Fruit fly (Drosophila melanogaster) Kc167 (cell line): Measurements from ENCODE around the gene Spn28Da.

Experiments used
- Myc ChIP-seq: fragments of >200 bp; optimal IDR thresholded peaks from 2 replicates; lab custom pipeline; 2017; ENCODE audit warnings: missing external identifiers
- Sin3A ChIP-seq: fragments of >200 bp; optimal IDR thresholded peaks from 2 replicates; lab custom pipeline; 2018; ENCODE audit warnings: missing external identifiers
- h ChIP-seq: fragments of >200 bp; optimal IDR thresholded peaks from 3 replicates; lab custom pipeline; 2018; ENCODE audit warnings: missing external identifiers
- insv ChIP-seq: fragments of >200 bp; optimal IDR thresholded peaks from 3 replicates; lab custom pipeline; 2018; ENCODE audit warnings: missing external identifiers
- psq ChIP-seq: fragments of >200 bp; optimal IDR thresholded peaks from 2 replicates; lab custom pipeline; 2017; ENCODE audit warnings: missing external identifiers
- ttk ChIP-seq: sonication (Bioruptor generic); optimal IDR thresholded peaks from 2 replicates; lab custom pipeline; 2017; ENCODE audit warnings: missing external identifiers

Spn28Da gene

DNA sequence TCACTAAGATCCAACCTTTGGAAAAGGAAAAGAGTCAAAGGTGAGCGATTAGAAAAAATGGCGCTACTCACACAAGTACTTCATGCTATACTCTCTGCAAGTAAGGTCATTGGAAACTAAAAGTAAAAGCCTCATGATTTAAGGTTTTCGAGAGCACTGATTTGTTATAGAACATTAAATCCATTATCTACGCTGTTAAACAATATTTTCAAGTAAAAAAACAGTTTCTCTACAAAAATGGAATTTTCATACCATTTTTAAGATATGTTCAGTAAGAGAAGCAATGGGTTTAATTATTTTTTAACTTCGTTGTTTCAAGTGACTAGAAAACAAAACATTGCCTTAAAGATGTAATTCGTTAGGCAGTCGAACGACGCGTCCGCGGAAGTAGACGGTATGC is at the start of gene Spn28Da:
Spn28Da (minus strand) TSS at position 101 of the 400 bp plus-strand sequence.
- TF ChIP-seq Sin3A (lab: Kevin White, UChicago) (no peak), h (lab: Kevin White, UChicago) (no peak), psq (lab: Kevin White, UChicago) (no peak), ttk (lab: Kevin White, UChicago) (no peak), Myc (no peak), insv (lab: Kevin White, UChicago) (no peak)

DNA sequence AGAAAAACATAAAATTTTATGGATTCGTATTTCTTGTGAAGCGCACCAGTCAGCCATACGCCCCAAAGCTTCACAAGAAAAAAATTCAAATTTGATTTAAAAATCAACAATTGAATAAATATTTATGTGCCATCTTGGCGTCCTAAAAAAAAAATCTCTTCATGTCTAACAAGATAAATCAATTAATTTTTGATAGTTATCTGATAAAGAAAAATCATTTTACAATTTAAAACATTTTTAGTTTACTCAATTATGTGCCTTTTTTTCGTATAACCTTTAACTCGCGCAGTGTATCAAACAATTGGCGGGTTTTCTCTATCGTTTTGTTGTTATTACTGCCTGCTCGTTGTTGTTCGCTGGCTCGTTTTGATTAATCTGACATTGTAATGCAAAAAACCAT is 49.6 kb upstream of the Spn28Da start:
- TF ChIP-seq ttk (lab: Kevin White, UChicago) (no peak), psq (lab: Kevin White, UChicago) (no peak), Myc (no peak)

DNA sequence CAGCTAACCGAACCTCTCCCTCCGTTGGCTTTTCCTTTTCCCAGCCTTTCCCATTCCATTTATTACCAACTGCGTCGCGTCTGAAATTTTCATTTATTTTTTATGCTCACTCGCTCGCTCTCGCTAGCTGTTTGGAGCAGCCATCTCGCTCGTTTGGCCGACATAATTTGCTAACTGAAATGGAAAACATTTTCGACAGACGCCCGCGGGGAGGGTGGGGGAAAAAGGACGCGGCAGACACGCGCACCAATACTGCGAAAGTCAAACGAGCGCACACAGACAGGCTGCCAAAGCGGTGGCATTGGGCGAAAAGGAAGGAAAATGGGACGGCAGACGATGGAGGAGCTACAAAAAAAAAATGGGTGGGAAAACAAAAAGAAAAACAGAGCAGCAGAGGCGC is 47.5 kb upstream of the Spn28Da start:
- TF ChIP-seq insv (lab: Kevin White, UChicago): no peak
- TF ChIP-seq Myc: no peak
- TF ChIP-seq psq (lab: Kevin White, UChicago): no peak
- TF ChIP-seq Sin3A (lab: Kevin White, UChicago): no peak
- no peak for TF ChIP-seq ttk (lab: Kevin White, UChicago)
- TF ChIP-seq h (lab: Kevin White, UChicago): no peak

DNA sequence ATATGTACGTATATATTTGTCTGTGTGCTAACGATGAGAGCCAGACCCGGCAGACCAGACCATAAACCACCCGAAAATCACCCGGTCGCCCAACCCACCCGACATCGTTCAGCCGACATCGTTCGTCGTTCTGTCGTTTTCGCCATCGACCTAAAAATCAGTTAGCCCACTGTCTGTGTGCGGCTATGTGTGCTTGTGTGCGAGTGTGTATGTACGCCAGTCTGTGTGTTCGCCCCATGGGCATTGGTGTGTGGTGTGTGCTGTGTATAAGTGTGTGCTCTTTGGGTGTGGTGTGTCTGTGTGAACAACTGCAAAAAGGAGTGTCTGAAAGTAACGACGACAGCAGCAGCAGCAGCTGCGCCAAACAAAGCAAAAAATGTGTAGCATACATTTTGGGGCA is 44.3 kb upstream of the Spn28Da start:
- TF ChIP-seq Myc (no peak), psq (lab: Kevin White, UChicago) (no peak), h (lab: Kevin White, UChicago) (no peak)

DNA sequence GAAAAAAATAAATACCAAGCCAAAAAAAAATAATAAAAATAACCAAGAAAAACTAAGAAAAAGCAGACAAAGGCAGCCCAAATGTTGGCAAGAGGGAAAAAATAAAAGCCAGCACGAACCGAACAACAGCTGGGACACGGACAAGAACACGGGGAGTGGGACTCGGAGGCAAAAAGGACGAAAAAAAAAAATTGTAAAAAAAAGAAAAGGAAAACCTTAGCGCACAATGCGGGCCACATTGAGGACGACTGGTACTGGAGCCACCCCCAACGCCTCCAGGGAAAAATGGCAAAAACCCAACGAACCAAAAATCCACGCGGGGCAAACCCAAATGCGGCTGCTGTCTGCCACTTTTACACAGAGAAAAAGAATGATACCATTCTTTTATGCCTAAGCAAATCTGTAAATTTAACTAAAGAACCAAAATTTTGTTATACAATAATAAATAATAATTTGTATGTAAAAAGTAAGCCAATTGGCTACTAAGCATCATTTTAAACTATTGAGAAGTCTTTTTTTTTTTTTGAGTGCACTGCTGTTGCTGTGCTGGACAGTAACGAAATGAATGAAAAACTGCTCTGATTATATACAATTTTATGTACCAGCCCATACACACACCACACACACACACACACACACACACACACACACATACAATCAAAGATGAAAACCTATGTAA is 43.3 kb upstream of the Spn28Da start:
- no peak for TF ChIP-seq h (lab: Kevin White, UChicago)
- TF ChIP-seq psq (lab: Kevin White, UChicago): no peak
- no peak for TF ChIP-seq Sin3A (lab: Kevin White, UChicago)
- no peak for TF ChIP-seq ttk (lab: Kevin White, UChicago)
- TF ChIP-seq Myc: no peak
- TF ChIP-seq insv (lab: Kevin White, UChicago): no peak

DNA sequence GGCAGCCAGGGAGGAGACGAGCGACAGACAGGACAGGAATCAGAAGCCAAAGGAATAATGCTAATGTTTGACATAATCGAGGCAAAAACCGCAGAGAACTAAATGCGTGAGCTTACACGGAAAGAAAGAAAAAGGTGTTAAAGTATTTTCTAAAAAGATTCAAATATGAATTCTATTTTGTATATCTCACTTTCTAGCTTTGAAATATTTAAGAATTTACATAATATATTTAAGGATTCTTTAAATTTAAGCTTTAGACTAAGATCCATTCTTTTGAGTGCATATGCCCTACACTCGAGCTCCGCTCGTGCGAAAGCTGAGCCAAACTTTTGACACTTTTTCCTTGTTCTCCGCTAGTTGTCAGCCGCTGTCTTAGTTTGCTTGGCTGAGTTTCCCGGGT is 42.3 kb upstream of the Spn28Da start:
- TF ChIP-seq insv (lab: Kevin White, UChicago): no peak
- no peak for TF ChIP-seq Sin3A (lab: Kevin White, UChicago)
- no peak for TF ChIP-seq psq (lab: Kevin White, UChicago)
- no peak for TF ChIP-seq h (lab: Kevin White, UChicago)
- no peak for TF ChIP-seq Myc
- TF ChIP-seq ttk (lab: Kevin White, UChicago): no peak

DNA sequence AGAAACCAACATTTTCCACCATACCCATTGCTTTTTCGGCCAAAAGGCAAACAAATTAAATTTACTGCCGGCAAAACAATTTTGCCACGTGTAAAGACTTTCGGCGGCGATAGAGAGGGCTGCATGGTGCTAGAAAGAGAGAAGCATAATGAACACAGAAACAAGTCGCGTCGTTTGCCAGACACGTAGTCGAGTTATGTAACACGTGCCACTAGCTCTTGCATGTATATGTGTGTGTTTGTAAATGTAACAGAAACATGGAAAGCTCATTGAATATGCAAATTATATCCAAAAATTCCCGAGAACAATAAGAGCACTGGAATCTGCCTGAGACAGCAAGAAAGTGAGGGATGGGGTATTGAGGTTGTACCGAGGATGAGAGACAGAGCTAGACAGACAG is 41.8 kb upstream of the Spn28Da start:
- TF ChIP-seq psq (lab: Kevin White, UChicago): no peak
- no peak for TF ChIP-seq h (lab: Kevin White, UChicago)
- no peak for TF ChIP-seq insv (lab: Kevin White, UChicago)
- TF ChIP-seq Myc: no peak
- TF ChIP-seq ttk (lab: Kevin White, UChicago): no peak
- TF ChIP-seq Sin3A (lab: Kevin White, UChicago): no peak

DNA sequence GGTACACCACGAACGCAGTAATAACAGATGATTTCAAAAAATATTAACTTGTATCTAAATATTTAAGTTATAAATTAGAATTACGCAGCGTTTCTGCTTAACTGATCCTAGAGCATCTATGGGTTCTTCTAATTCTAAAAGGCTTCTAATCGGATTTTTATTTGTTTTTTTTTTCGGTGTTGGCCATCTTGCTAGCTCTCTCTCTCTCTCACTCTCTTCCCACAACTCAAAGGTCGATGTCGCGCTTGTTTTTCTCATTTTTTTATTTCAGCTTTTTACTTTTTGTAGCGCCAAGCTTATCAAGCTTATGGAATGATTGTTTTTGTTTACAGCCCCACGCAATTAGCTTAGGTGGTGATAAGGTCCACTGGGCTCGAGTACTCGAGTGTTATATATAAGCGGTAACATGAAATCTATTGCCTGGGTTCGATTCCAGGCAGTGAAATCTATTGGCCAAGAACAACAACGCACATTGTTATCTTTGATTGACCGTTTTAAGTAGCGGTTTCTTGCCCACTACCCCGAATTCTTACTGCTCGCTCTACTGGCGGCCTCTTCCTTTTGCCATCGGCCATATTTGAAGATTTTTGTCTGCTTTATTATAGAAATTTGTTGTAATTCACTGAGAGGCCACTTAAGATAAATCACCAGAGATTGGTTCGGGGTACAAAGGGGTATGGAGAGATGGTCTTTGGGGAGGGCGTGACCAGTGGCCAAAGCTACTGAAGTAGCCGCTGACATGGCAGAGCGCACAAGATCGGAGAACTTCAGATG is 37.5 kb upstream of the Spn28Da start:
- TF ChIP-seq Myc: no peak
- TF ChIP-seq psq (lab: Kevin White, UChicago): no peak
- TF ChIP-seq Sin3A (lab: Kevin White, UChicago): no peak
- TF ChIP-seq ttk (lab: Kevin White, UChicago): no peak
- no peak for TF ChIP-seq h (lab: Kevin White, UChicago)
- no peak for TF ChIP-seq insv (lab: Kevin White, UChicago)

DNA sequence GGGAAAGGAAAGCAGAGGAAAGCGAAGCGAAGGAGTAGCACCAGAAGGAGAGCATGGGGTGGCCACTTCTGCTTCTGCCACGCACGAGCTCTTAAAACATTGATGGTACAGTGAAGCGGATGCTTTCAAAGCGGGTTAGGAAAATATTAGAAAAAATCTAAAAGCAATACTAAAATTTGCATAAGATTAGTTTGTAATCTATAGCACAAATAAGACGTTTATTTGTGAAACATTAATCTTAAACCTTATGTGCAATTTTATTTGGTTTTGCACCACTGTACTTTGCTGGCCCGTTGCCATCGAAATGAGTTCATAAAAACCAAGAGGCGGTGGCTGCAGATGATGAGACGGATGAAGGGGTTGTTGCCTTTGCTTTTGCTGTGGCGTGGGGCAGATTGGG is 36.5 kb upstream of the Spn28Da start:
- TF ChIP-seq psq (lab: Kevin White, UChicago) (no peak), Myc (no peak), insv (lab: Kevin White, UChicago) (no peak), ttk (lab: Kevin White, UChicago) (no peak), Sin3A (lab: Kevin White, UChicago) (no peak)

DNA sequence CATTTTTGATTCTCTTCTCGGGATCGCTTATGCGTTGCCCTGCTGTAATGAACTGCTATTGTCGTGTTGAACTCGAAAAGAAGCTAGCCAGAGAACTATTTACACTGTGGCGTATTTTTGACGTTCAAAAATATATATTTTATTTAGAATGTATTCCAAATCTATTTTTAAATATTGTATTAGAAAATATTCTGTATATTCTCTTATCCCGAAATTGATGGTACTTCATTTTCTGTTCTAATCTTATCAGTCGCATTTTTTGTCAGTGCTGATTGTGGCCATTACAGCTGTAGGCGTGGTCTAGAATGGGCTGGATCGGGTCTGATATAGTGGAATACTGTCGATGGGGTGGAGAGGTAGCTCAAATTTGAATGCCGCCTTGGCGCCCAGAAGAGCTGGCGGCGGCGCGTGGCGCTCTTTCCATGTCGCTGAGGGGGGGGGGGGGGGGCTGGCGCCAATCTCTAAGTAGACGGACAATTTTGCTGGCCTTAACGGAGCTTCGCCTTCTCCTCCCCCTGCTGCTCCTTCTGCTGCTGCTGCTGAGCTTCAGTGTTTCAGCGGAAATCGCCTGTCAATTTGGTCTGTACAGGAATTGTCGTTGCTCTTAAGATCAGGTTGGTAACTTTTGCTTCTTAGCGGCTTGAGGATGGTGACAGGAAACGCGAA is 34.8 kb upstream of the Spn28Da start:
- TF ChIP-seq Myc (no peak), Sin3A (lab: Kevin White, UChicago) (no peak), psq (lab: Kevin White, UChicago) (no peak), insv (lab: Kevin White, UChicago) (no peak), h (lab: Kevin White, UChicago) (no peak), ttk (lab: Kevin White, UChicago) (no peak)

DNA sequence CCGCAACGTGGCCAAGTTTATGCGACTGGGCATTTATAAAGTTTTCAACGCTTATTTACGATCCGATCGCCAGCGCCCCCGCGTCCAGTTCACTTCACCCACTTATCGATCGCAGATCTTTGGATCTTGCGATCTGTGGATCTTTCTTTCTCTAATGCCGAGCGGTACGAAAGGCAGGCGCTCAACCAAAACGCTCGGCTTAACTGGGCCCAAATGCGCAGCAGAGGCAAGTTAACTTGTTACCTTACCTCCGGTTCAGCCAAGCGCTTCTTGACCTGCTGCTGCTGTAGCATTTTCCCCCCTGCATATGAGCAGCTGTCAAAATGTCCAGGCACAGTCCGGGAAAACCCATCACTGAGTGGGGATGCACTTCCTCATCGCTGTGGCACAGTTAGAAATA is 33.2 kb upstream of the Spn28Da start:
- TF ChIP-seq Sin3A (lab: Kevin White, UChicago) (no peak), psq (lab: Kevin White, UChicago) (no peak), h (lab: Kevin White, UChicago) (no peak)

DNA sequence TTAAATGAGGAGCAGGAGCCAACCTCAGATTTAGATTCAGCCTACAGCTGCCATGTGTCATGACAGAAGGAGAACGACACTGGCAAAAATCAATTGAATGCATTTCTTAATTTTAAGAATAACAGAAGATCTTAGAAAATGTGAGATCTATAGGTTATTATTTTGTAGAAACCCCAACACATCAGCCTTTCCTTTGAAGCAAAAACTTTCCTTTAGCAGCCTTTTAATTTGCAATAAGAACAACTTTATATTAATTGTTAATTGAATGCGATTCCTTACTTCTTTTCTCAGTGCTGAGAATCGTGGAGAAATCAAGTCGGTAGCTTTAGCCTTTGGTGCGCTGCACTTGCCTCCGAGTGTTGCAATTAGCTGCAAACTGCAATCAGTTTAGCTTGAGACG is 31.7 kb upstream of the Spn28Da start:
- no peak for TF ChIP-seq psq (lab: Kevin White, UChicago)
- no peak for TF ChIP-seq ttk (lab: Kevin White, UChicago)
- TF ChIP-seq insv (lab: Kevin White, UChicago): no peak
- no peak for TF ChIP-seq Myc
- TF ChIP-seq Sin3A (lab: Kevin White, UChicago): no peak
- no peak for TF ChIP-seq h (lab: Kevin White, UChicago)
